Fruit fly (Drosophila melanogaster) whole organism, prepupa: ENCODE data around the gene CG2839.

Source experiments
- Blimp-1 ChIP-seq: fragments of 200-800 bp; sonication (Bioruptor generic); optimal IDR thresholded peaks from 3 replicates; lab custom pipeline; 2017; ENCODE audit warnings: missing biosample characterization, missing genetic modification characterization, mild to moderate bottlenecking, moderate library complexity, missing genetic modification reagents
- CG3032 ChIP-seq: fragments of 200-800 bp; optimal IDR thresholded peaks from 2 replicates; lab custom pipeline; 2019; ENCODE audit warnings: missing biosample characterization, mild to moderate bottlenecking, missing genetic modification characterization, moderate library complexity
- CG6276 ChIP-seq: fragments of 200-800 bp; sonication (Bioruptor generic); optimal IDR thresholded peaks from 2 replicates; lab custom pipeline; 2017; ENCODE audit warnings: missing biosample characterization, mild to moderate bottlenecking, missing genetic modification characterization
- Hr39 ChIP-seq: fragments of 200-800 bp; sonication (Bioruptor generic); optimal IDR thresholded peaks from 2 replicates; lab custom pipeline; 2016; ENCODE audit warnings: missing biosample characterization, missing genetic modification characterization
- OdsH ChIP-seq: fragments of 200-800 bp; sonication (Bioruptor generic); optimal IDR thresholded peaks from 3 replicates; lab custom pipeline; 2016; ENCODE audit warnings: missing biosample characterization, missing genetic modification characterization
- Sox14 ChIP-seq: fragments of 200-800 bp; sonication (Bioruptor generic); optimal IDR thresholded peaks from 3 replicates; lab custom pipeline; 2016; ENCODE audit warnings: missing biosample characterization, missing genetic modification characterization
- Sox15 ChIP-seq: fragments of 200-800 bp; sonication (Bioruptor generic); optimal IDR thresholded peaks from 3 replicates; lab custom pipeline; 2016; ENCODE audit warnings: missing biosample characterization, missing genetic modification characterization
- dac ChIP-seq: fragments of 200-800 bp; sonication (Bioruptor generic); optimal IDR thresholded peaks from 2 replicates; lab custom pipeline; 2017; ENCODE audit warnings: missing biosample characterization, mild to moderate bottlenecking, missing genetic modification characterization
- fd59A ChIP-seq: fragments of 200-800 bp; sonication (Bioruptor generic); optimal IDR thresholded peaks from 2 replicates; lab custom pipeline; 2017; ENCODE audit warnings: missing biosample characterization, mild to moderate bottlenecking, missing genetic modification characterization, missing genetic modification reagents
- lz ChIP-seq: fragments of 200-800 bp; sonication (Bioruptor generic); optimal IDR thresholded peaks from 3 replicates; lab custom pipeline; 2016; ENCODE audit warnings: missing biosample characterization, missing genetic modification characterization

dm6 chr2L:650864-651263, 25.4 kb downstream of the CG2839 start:
- TF ChIP-seq CG3032 (tag; lab: Kevin White, UChicago) (no peak), fd59A (GFP tag; lab: Kevin White, UChicago) (no peak), lz (peak; percentile 73), Sox14 (peak; percentile 44), Hr39 (GFP tag; lab: Kevin White, UChicago) (peak; percentile 81), Sox15 (GFP tag; lab: Kevin White, UChicago) (peak; percentile 30), OdsH (peak; percentile 54), dac (GFP tag; lab: Kevin White, UChicago) (no peak), Blimp-1 (GFP tag; lab: Kevin White, UChicago) (no peak), CG6276 (GFP tag; lab: Kevin White, UChicago) (no peak)
